Worm (Caenorhabditis elegans) whole organism, L4/young adult: ENCODE measurements around the gene C08F1.6.

Experiments used
- dao-5 ChIP-seq: sonication (generic microtip); optimal IDR thresholded peaks from 2 replicates; lab custom pipeline; 2016; ENCODE audit warnings: missing genotype, missing genetic modification characterization, moderate library complexity, missing compliant biosample characterization
- him-1 ChIP-seq: sonication (generic microtip); optimal IDR thresholded peaks from 2 replicates; lab custom pipeline; 2016; ENCODE audit warnings: missing genotype, missing genetic modification reagents, missing genetic modification characterization, missing compliant biosample characterization

- TF ChIP-seq dao-5 (tag; lab: Kevin White, UChicago) (no peak), him-1 (tag; lab: Kevin White, UChicago) (no peak)
Measured at ce11 chrII:1741248-1741647, 46.7 kb downstream of the C08F1.6 start, which contains the start of gene K07G6.1.
